Worm (Caenorhabditis elegans): ENCODE results near the gene F17C11.11.

DNA sequence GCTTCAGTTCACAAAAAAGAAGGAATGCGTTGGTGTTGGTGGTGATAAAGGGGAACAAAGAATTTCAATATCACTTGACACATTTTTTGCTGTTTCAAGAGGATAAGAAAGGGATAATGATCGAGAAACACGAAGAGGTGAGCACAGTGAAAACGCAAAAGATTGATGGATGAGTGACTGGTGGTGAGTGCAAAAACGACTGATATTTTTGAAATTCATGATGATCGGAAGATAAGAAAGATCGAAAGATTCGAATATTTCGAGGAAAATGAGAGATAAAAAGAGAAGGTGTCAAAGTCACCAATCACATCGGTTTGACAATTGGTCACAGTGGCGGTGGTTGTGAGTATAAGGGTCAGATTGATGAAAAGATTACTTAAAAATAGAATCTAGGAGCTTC, 22.7 kb downstream of the F17C11.11 start:
- TF ChIP-seq ets-4 (GFP tag; optimal IDR thresholded peaks at IDR 0.05) = no peak
- TF ChIP-seq F10E7.11 (tag; optimal IDR thresholded peaks at IDR 0.05) = no peak
- TF ChIP-seq mxl-1 (tag; optimal IDR thresholded peaks at IDR 0.05) = no peak

Measured in whole organism, young adult.